Fruit fly (Drosophila melanogaster): ENCODE data around the gene Nelf-A.

The Nelf-A gene

dm6 chr3R:21204500-21205167, 18.9 kb upstream of the Nelf-A start (continued):
- no peak for TF ChIP-seq knrl (GFP tag; IDR thresholded peaks at IDR 0.05; ENCODE audit: partially characterized antibody)
- peak; percentile 82 for TF ChIP-seq bab2 (GFP tag; optimal IDR thresholded peaks at IDR 0.05)
- no peak for TF ChIP-seq CG16813 (GFP tag; IDR thresholded peaks at IDR 0.05; ENCODE audit: partially characterized antibody)
- peak; percentile 60 for TF ChIP-seq Side (GFP tag; optimal IDR thresholded peaks at IDR 0.05)
- TF ChIP-seq hkb (optimal IDR thresholded peaks at IDR 0.05): no peak
- peak; percentile 80 for TF ChIP-seq hkb (GFP tag; IDR thresholded peaks at IDR 0.05)
- TF ChIP-seq Atf-2 (GFP tag; optimal IDR thresholded peaks at IDR 0.05): peak; percentile 76
- TF ChIP-seq ap (GFP tag; IDR thresholded peaks at IDR 0.05): peak; percentile 62
- TF ChIP-seq ac (GFP tag; optimal IDR thresholded peaks at IDR 0.05): peak; percentile 22
- TF ChIP-seq CG6175 (GFP tag; IDR thresholded peaks at IDR 0.05): no peak
- peak; percentile 79 for TF ChIP-seq CG5953 (GFP tag; IDR thresholded peaks at IDR 0.05)
- peak; percentile 27 for TF ChIP-seq psq (GFP tag; optimal IDR thresholded peaks at IDR 0.05)
- TF ChIP-seq Dad (GFP tag; optimal IDR thresholded peaks at IDR 0.05): peak; percentile 67
- peak; percentile 62 for TF ChIP-seq zen (tag; optimal IDR thresholded peaks at IDR 0.05)
- peak; percentile 69 for TF ChIP-seq fu2 (GFP tag; optimal IDR thresholded peaks at IDR 0.05)
- TF ChIP-seq CG8089 (GFP tag; optimal IDR thresholded peaks at IDR 0.05): peak; percentile 80
- peak; percentile 75 for TF ChIP-seq zf30C (GFP tag; optimal IDR thresholded peaks at IDR 0.05)
- TF ChIP-seq jing (GFP tag; optimal IDR thresholded peaks at IDR 0.05): peak; percentile 87
- TF ChIP-seq H15 (GFP tag; IDR thresholded peaks at IDR 0.05): peak; percentile 77
- no peak for TF ChIP-seq CG8478 (optimal IDR thresholded peaks at IDR 0.05)
- TF ChIP-seq Sox100B (GFP tag; optimal IDR thresholded peaks at IDR 0.05): peak; percentile 89
- TF ChIP-seq pzg (GFP tag; optimal IDR thresholded peaks at IDR 0.05): no peak
- peak; percentile 62 for TF ChIP-seq CG15011 (GFP tag; optimal IDR thresholded peaks at IDR 0.05)
- peak; percentile 76 for TF ChIP-seq kay (GFP tag; optimal IDR thresholded peaks at IDR 0.05)
- TF ChIP-seq Asciz (GFP tag; optimal IDR thresholded peaks at IDR 0.05): peak; percentile 86
- TF ChIP-seq lmd (GFP tag; IDR thresholded peaks at IDR 0.05): peak; percentile 81
- TF ChIP-seq CG10543 (GFP tag; optimal IDR thresholded peaks at IDR 0.05): no peak
- TF ChIP-seq CG18011 (GFP tag; optimal IDR thresholded peaks at IDR 0.05): peak; percentile 48
- TF ChIP-seq p53 (GFP tag; optimal IDR thresholded peaks at IDR 0.05): no peak

- no peak for TF ChIP-seq twi (tag; optimal IDR thresholded peaks at IDR 0.05)
- TF ChIP-seq CG30020 (tag; optimal IDR thresholded peaks at IDR 0.05): no peak
- no peak for TF ChIP-seq ro (GFP tag; IDR thresholded peaks at IDR 0.05)
- no peak for TF ChIP-seq crp (GFP tag; optimal IDR thresholded peaks at IDR 0.05)
- no peak for TF ChIP-seq Tbp (GFP tag; optimal IDR thresholded peaks at IDR 0.05)
- TF ChIP-seq Opbp (GFP tag; IDR thresholded peaks at IDR 0.05; ENCODE audit: partially characterized antibody): no peak; the same call in 2 of the 3 replicates
- no peak for TF ChIP-seq toy (GFP tag; IDR thresholded peaks at IDR 0.05)
- TF ChIP-seq D19A (tag; optimal IDR thresholded peaks at IDR 0.05): peak; percentile 49
- TF ChIP-seq prd (optimal IDR thresholded peaks at IDR 0.05): no peak
- peak; percentile 21; the same call in 1 of the 3 replicates for TF ChIP-seq prd (GFP tag; IDR thresholded peaks at IDR 0.05)
- TF ChIP-seq Max (GFP tag; optimal IDR thresholded peaks at IDR 0.05): peak; percentile 4
- TF ChIP-seq jing (GFP tag; optimal IDR thresholded peaks at IDR 0.05): peak; percentile 18
- peak; percentile 45 for TF ChIP-seq CG14710 (tag; optimal IDR thresholded peaks at IDR 0.05)
- peak; percentile 19; the same call in 1 of the 2 replicates for TF ChIP-seq sens-2 (GFP tag; IDR thresholded peaks at IDR 0.05)
- TF ChIP-seq grau (tag; optimal IDR thresholded peaks at IDR 0.05): no peak
- peak; percentile 28; the same call in 1 of the 2 replicates for TF ChIP-seq onecut (GFP tag; IDR thresholded peaks at IDR 0.05)
- TF ChIP-seq ems (GFP tag; optimal IDR thresholded peaks at IDR 0.05): peak; percentile 1
- TF ChIP-seq ap (GFP tag; IDR thresholded peaks at IDR 0.05): peak; percentile 49
- TF ChIP-seq dmrt11E (tag; optimal IDR thresholded peaks at IDR 0.05): peak; percentile 5
- TF ChIP-seq Mrtf (GFP tag; IDR thresholded peaks at IDR 0.05): peak; percentile 21; the same call in 1 of the 3 replicates
- TF ChIP-seq Oaz (GFP tag; IDR thresholded peaks at IDR 0.05): no peak
- peak; percentile 50; the same call in 1 of the 3 replicates for TF ChIP-seq H15 (GFP tag; IDR thresholded peaks at IDR 0.05)
- TF ChIP-seq caup (GFP tag; optimal IDR thresholded peaks at IDR 0.05; ENCODE audit: severe bottlenecking): no peak
Observed at dm6 chr3R:21205680-21206326, 17.7 kb upstream of the Nelf-A start.
